Worm (Caenorhabditis elegans) whole organism, L4 larva: ENCODE data around the gene clec-63.

Source experiments
- F44E2.7 ChIP-seq: fragments of 200-800 bp; sonication (Bioruptor generic); IDR thresholded peaks from 2 replicates; pipeline ENCODE4 v2.1.2; 2022; ENCODE audit warnings: missing genetic modification characterization, missing compliant biosample characterization
- aha-1 ChIP-seq: fragments of 150-350 bp; peaks from one replicate; lab custom pipeline; 2014; ENCODE audit warnings: missing biosample characterization, missing genetic modification characterization
- dmd-6 ChIP-seq: fragments of 200-800 bp; sonication (Bioruptor generic); IDR thresholded peaks from 2 replicates; pipeline ENCODE4 v1.3.6; 2022; ENCODE audit warnings: missing genetic modification reagents, missing genetic modification characterization, missing compliant biosample characterization
- fkh-10 ChIP-seq: fragments of 150-350 bp; optimal IDR thresholded peaks from 2 replicates; lab custom pipeline; 2014; ENCODE audit warnings: missing biosample characterization, missing genetic modification reagents, missing genetic modification characterization
- nhr-11 ChIP-seq: fragments of 150-350 bp; optimal IDR thresholded peaks from 2 replicates; lab custom pipeline; 2014; ENCODE audit warnings: missing biosample characterization, missing genetic modification characterization

DNA sequence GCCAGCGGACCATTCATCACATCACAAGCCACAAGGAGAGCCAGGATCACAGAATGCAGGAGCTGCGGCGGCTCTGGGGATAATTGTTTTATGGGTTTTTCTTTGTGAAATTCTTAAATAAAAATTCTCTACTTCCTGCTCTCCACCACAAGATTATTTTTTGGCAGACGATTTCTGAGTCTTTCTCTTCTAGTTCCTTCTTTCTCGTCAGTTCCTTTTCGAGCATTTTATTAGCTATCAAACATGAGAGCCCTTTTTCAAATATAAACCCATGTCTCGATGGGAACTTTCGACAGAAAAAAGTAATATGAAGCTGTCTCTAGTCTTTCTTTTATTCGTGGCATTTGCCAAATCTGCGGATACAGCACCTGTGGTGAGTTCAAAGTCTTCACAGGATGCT, 7.0 kb upstream of the clec-63 start, which contains the start of gene F35C5.3:
- TF ChIP-seq F44E2.7 (GFP tag; lab: Robert Waterston, UW) (no peak), aha-1 (no peak), fkh-10 (GFP tag; lab: Kevin White, UChicago) (no peak), nhr-11 (tag; lab: Kevin White, UChicago) (no peak), dmd-6 (GFP tag; lab: Robert Waterston, UW) (no peak)
